Worm (Caenorhabditis elegans): Measurements from ENCODE around the gene scl-6.

ce11 chrIV:13082106-13082505 lies 13.6 kb downstream of the scl-6 start:
- TF ChIP-seq tra-4 (tag; optimal IDR thresholded peaks at IDR 0.05) (no peak), ama-1 (optimal IDR thresholded peaks at IDR 0.05) (no peak), F13C5.2 (tag; optimal IDR thresholded peaks at IDR 0.05) (no peak), B0310.2 (tag; optimal IDR thresholded peaks at IDR 0.05) (no peak), tbx-11 (GFP tag; IDR thresholded peaks at IDR 0.05) (no peak), pes-1 (GFP tag; IDR thresholded peaks at IDR 0.05) (no peak), hmbx-1 (tag; optimal IDR thresholded peaks at IDR 0.05) (no peak), flt-1 (GFP tag; IDR thresholded peaks at IDR 0.05) (no peak), hnd-1 (tag; optimal IDR thresholded peaks at IDR 0.05) (no peak), hmg-4 (GFP tag; optimal IDR thresholded peaks at IDR 0.05) (no peak), tbx-37 (GFP tag; conservative IDR thresholded peaks at IDR 0.05) (no peak), scrt-1 (GFP tag; IDR thresholded peaks at IDR 0.05) (no peak)
